Fruit fly (Drosophila melanogaster): ENCODE data around the gene Gsc.

Gsc gene

dm6 chr2L:630177-630576 lies 35.7 kb upstream of the Gsc start:
- no peak for TF ChIP-seq Jra (GFP tag; optimal IDR thresholded peaks at IDR 0.05)
- no peak for TF ChIP-seq GATAd (GFP tag; optimal IDR thresholded peaks at IDR 0.05)
- no peak for TF ChIP-seq Hnf4 (GFP tag; optimal IDR thresholded peaks at IDR 0.05)
- TF ChIP-seq sv (GFP tag; optimal IDR thresholded peaks at IDR 0.05) = no peak
- no peak for TF ChIP-seq ey (GFP tag; optimal IDR thresholded peaks at IDR 0.05)
- TF ChIP-seq Myc (optimal IDR thresholded peaks at IDR 0.05) = no peak
- no peak for TF ChIP-seq br (GFP tag; optimal IDR thresholded peaks at IDR 0.05)
- no peak for TF ChIP-seq psq (GFP tag; optimal IDR thresholded peaks at IDR 0.05)
- TF ChIP-seq Dif (GFP tag; optimal IDR thresholded peaks at IDR 0.05; ENCODE audit: partially characterized antibody) = no peak
- no peak for TF ChIP-seq Rel (GFP tag; optimal IDR thresholded peaks at IDR 0.05)
- no peak for TF ChIP-seq Rel (tag; optimal IDR thresholded peaks at IDR 0.05)
- TF ChIP-seq Sp1 (GFP tag; optimal IDR thresholded peaks at IDR 0.05) = no peak
- TF ChIP-seq dmrt93B (GFP tag; optimal IDR thresholded peaks at IDR 0.05) = no peak
- no peak for TF ChIP-seq lola (GFP tag; optimal IDR thresholded peaks at IDR 0.05)

- TF ChIP-seq CrebA (GFP tag; optimal IDR thresholded peaks at IDR 0.05; ENCODE audit: borderline replicate concordance) (no peak), Hr78 (GFP tag; optimal IDR thresholded peaks at IDR 0.05) (no peak), sv (GFP tag; optimal IDR thresholded peaks at IDR 0.05) (no peak)
Measured at dm6 chr2L:625352-625751, 30.9 kb upstream of the Gsc start, which contains the start of gene CG2839. CG2839 (plus strand) TSS chr2L:625652.

- TF ChIP-seq Hnf4 (GFP tag; optimal IDR thresholded peaks at IDR 0.05) (no peak), dsf (GFP tag; optimal IDR thresholded peaks at IDR 0.05; ENCODE audit: borderline replicate concordance) (no peak), Dfd (GFP tag; optimal IDR thresholded peaks at IDR 0.05) (no peak), brk (GFP tag; optimal IDR thresholded peaks at IDR 0.05) (no peak), ey (GFP tag; optimal IDR thresholded peaks at IDR 0.05) (no peak), Vsx2 (GFP tag; optimal IDR thresholded peaks at IDR 0.05; ENCODE audit: partially characterized antibody) (no peak), Dif (GFP tag; optimal IDR thresholded peaks at IDR 0.05; ENCODE audit: partially characterized antibody) (no peak), N (GFP tag; optimal IDR thresholded peaks at IDR 0.05) (no peak), Rel (GFP tag; optimal IDR thresholded peaks at IDR 0.05) (no peak), Rel (tag; optimal IDR thresholded peaks at IDR 0.05) (no peak), fru (GFP tag; optimal IDR thresholded peaks at IDR 0.05) (no peak), HLH106 (tag; optimal IDR thresholded peaks at IDR 0.05) (no peak), psq (GFP tag; optimal IDR thresholded peaks at IDR 0.05) (no peak), Abd-B (GFP tag; optimal IDR thresholded peaks at IDR 0.05) (no peak), CG32264 (GFP tag; optimal IDR thresholded peaks at IDR 0.05) (no peak)
Measured at dm6 chr2L:624317-624716, 29.8 kb upstream of the Gsc start, which contains the start of gene lectin-21Ca. lectin-21Ca (plus strand) TSS chr2L:624617.

- TF ChIP-seq pan (optimal IDR thresholded peaks at IDR 0.05) (no peak), sv (GFP tag; optimal IDR thresholded peaks at IDR 0.05) (no peak), brk (GFP tag; optimal IDR thresholded peaks at IDR 0.05) (no peak), tai (GFP tag; optimal IDR thresholded peaks at IDR 0.05) (no peak), dl (GFP tag; optimal IDR thresholded peaks at IDR 0.05; ENCODE audit: insufficient read depth in 1 of 2, partially characterized antibody in 2 of 2) (no peak), br (GFP tag; optimal IDR thresholded peaks at IDR 0.05) (no peak), Jra (GFP tag; optimal IDR thresholded peaks at IDR 0.05) (no peak), GATAd (GFP tag; optimal IDR thresholded peaks at IDR 0.05) (no peak), dmrt93B (GFP tag; optimal IDR thresholded peaks at IDR 0.05) (no peak), HLH106 (tag; optimal IDR thresholded peaks at IDR 0.05) (no peak), woc (GFP tag; optimal IDR thresholded peaks at IDR 0.05) (peak; percentile 64), Mio (GFP tag; optimal IDR thresholded peaks at IDR 0.05) (no peak), N (GFP tag; optimal IDR thresholded peaks at IDR 0.05) (no peak), lola (GFP tag; optimal IDR thresholded peaks at IDR 0.05) (no peak), Rel (GFP tag; optimal IDR thresholded peaks at IDR 0.05) (no peak), Rel (tag; optimal IDR thresholded peaks at IDR 0.05) (no peak), Vsx2 (GFP tag; optimal IDR thresholded peaks at IDR 0.05; ENCODE audit: partially characterized antibody) (peak; percentile 75), ey (GFP tag; optimal IDR thresholded peaks at IDR 0.05) (peak; percentile 62), foxo (GFP tag; optimal IDR thresholded peaks at IDR 0.05) (peak in 1 of 2 experiments; percentile 60), usp (GFP tag; optimal IDR thresholded peaks at IDR 0.05) (no peak), OdsH (GFP tag; optimal IDR thresholded peaks at IDR 0.05) (peak; percentile 30), Hnf4 (GFP tag; optimal IDR thresholded peaks at IDR 0.05) (no peak), Sp1 (GFP tag; optimal IDR thresholded peaks at IDR 0.05) (no peak), Hr83 (GFP tag; optimal IDR thresholded peaks at IDR 0.05; ENCODE audit: poor library complexity, severe bottlenecking) (peak; percentile 31), rgr (GFP tag; optimal IDR thresholded peaks at IDR 0.05) (peak; percentile 59), Myc (optimal IDR thresholded peaks at IDR 0.05) (no peak), CrebA (GFP tag; optimal IDR thresholded peaks at IDR 0.05; ENCODE audit: borderline replicate concordance) (no peak), CG9705 (GFP tag; optimal IDR thresholded peaks at IDR 0.05) (no peak), psq (GFP tag; optimal IDR thresholded peaks at IDR 0.05) (peak; percentile 23), h (GFP tag; optimal IDR thresholded peaks at IDR 0.05) (peak; percentile 74), fru (GFP tag; optimal IDR thresholded peaks at IDR 0.05) (peak; percentile 53), Dif (GFP tag; optimal IDR thresholded peaks at IDR 0.05; ENCODE audit: partially characterized antibody) (peak; percentile 11), Dfd (GFP tag; optimal IDR thresholded peaks at IDR 0.05) (no peak), dsf (GFP tag; optimal IDR thresholded peaks at IDR 0.05; ENCODE audit: borderline replicate concordance) (no peak), sage (GFP tag; optimal IDR thresholded peaks at IDR 0.05) (no peak), Hr78 (GFP tag; optimal IDR thresholded peaks at IDR 0.05) (no peak), Abd-B (GFP tag; optimal IDR thresholded peaks at IDR 0.05) (no peak), jim (GFP tag; optimal IDR thresholded peaks at IDR 0.05) (no peak), CG32264 (GFP tag; optimal IDR thresholded peaks at IDR 0.05) (no peak)
Measured at dm6 chr2L:623210-623873, 28.9 kb upstream of the Gsc start.

Measured in whole organism, wandering third instar larva.